Worm (Caenorhabditis elegans) whole organism, young adult: ENCODE measurements around the gene F52D2.5.

ENCODE experiments used
- Y56A3A.18 ChIP-seq: fragments of 200-800 bp; sonication (Bioruptor generic); IDR thresholded peaks from 2 replicates; pipeline ENCODE4 v1.3.6; 2022; ENCODE audit warnings: missing genetic modification reagents, missing genetic modification characterization, missing compliant biosample characterization
- ama-1 ChIP-seq, 3 experiments: fragments of 150-350 bp in 1 of 3; sonication (generic microtip) in 2 of 3; optimal IDR thresholded peaks; 2 replicates each; lab custom pipeline; 2014 to 2018; ENCODE audit warnings: missing biosample characterization in 2 of 3, missing genetic modification characterization in 2 of 3, missing genetic modification reagents in 2 of 3
- ekl-4 ChIP-seq: fragments of 200-800 bp; sonication (Bioruptor generic); IDR thresholded peaks from 2 replicates; pipeline ENCODE4 v1.3.6; 2022; ENCODE audit warnings: missing genetic modification reagents, missing genetic modification characterization, missing compliant biosample characterization
- lsy-27 ChIP-seq: sonication (generic microtip); optimal IDR thresholded peaks from 2 replicates; lab custom pipeline; 2017; ENCODE audit warnings: missing genetic modification characterization, mild to moderate bottlenecking, missing compliant biosample characterization, antibody characterized with exemption, missing genotype, borderline replicate concordance; ENCODE audit not compliant: insufficient read depth
- madf-8 ChIP-seq: fragments of 200-800 bp; sonication (Bioruptor generic); conservative IDR thresholded peaks from 2 replicates; pipeline ENCODE4 v1.3.6; 2022; ENCODE audit warnings: missing genetic modification reagents, missing genetic modification characterization, missing compliant biosample characterization
- mes-4 ChIP-seq: sonication (generic microtip); optimal IDR thresholded peaks from 2 replicates; lab custom pipeline; 2016; ENCODE audit warnings: missing genotype, missing genetic modification characterization, missing compliant biosample characterization
- unc-130 ChIP-seq: sonication (generic microtip); optimal IDR thresholded peaks from 2 replicates; lab custom pipeline; 2016; ENCODE audit warnings: missing genetic modification reagents, missing genetic modification characterization, missing compliant biosample characterization

DNA sequence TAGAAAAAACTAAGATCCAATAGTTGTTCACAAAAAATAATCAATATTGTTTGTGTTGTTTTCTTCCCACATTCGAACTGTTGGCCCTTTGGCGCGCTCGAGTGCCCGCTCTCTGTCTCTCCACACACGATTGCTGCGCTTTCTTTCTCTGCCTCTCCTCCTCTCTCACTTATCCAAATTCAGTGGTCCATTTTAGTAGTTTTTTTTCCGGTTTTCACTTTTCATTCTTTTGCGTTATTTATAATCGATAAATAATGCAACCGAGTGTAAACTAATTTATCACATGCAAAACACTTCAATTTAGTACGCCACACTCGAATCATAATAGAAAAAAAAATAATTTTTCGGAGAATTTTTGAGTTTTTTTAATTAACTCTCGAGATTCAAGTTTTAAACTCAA, 25.9 kb upstream of the F52D2.5 start:
- TF ChIP-seq madf-8 (no peak), ekl-4 (GFP tag; lab: Robert Waterston, UW) (no peak), mes-4 (tag; lab: Kevin White, UChicago) (no peak), lsy-27 (tag; lab: Kevin White, UChicago) (no peak), ama-1 (optimal IDR thresholded peaks at IDR 0.05; lab: Kevin White, UChicago) (no peak), ama-1 (GFP tag; optimal IDR thresholded peaks at IDR 0.05; lab: Kevin White, UChicago) (no peak), Y56A3A.18 (no peak), unc-130 (GFP tag; lab: Kevin White, UChicago) (no peak)
